Fruit fly (Drosophila melanogaster) whole organism, adult: ENCODE measurements around the gene Unc-115b.

Source experiments
- CG11617 ChIP-seq: fragments of 200-800 bp; sonication (Bioruptor generic); optimal IDR thresholded peaks from 2 replicates; lab custom pipeline; 2017; ENCODE audit warnings: mild to moderate bottlenecking, missing biosample characterization, missing genetic modification reagents, missing genetic modification characterization
- CG12768 ChIP-seq: fragments of 200-800 bp; sonication (Bioruptor generic); optimal IDR thresholded peaks from 2 replicates; lab custom pipeline; 2017; ENCODE audit warnings: missing biosample characterization, missing genetic modification characterization, mild to moderate bottlenecking, moderate library complexity, missing genetic modification reagents
- CG14711 ChIP-seq: fragments of 200-800 bp; sonication (Bioruptor generic); optimal IDR thresholded peaks from 2 replicates; lab custom pipeline; 2018; ENCODE audit warnings: missing biosample characterization, mild to moderate bottlenecking, missing genetic modification characterization, moderate library complexity
- CG1620 ChIP-seq: fragments of 200-800 bp; sonication (Bioruptor generic); optimal IDR thresholded peaks from 2 replicates; lab custom pipeline; 2016; ENCODE audit warnings: missing biosample characterization, missing genetic modification characterization
- CG33017 ChIP-seq: fragments of 200-800 bp; sonication (Bioruptor generic); optimal IDR thresholded peaks from 2 replicates; lab custom pipeline; 2018; ENCODE audit warnings: missing biosample characterization, mild to moderate bottlenecking, missing genetic modification characterization, moderate library complexity
- CG5204 ChIP-seq: fragments of 200-800 bp; sonication (Bioruptor generic); optimal IDR thresholded peaks from 2 replicates; lab custom pipeline; 2016; ENCODE audit warnings: missing biosample characterization, missing genetic modification characterization
- CG7045 ChIP-seq: fragments of 200-800 bp; sonication (Bioruptor generic); optimal IDR thresholded peaks from 2 replicates; lab custom pipeline; 2017; ENCODE audit warnings: missing biosample characterization, mild to moderate bottlenecking, missing genetic modification characterization
- CG7101 ChIP-seq: fragments of 200-800 bp; sonication (Bioruptor generic); optimal IDR thresholded peaks from 2 replicates; lab custom pipeline; 2018; ENCODE audit warnings: missing biosample characterization, mild to moderate bottlenecking, missing genetic modification characterization, moderate library complexity
- Clk ChIP-seq: fragments of 200-800 bp; sonication (Bioruptor generic); optimal IDR thresholded peaks from 2 replicates; lab custom pipeline; 2017; ENCODE audit warnings: missing biosample characterization, missing genetic modification characterization
- Crg-1 ChIP-seq: fragments of 200-800 bp; sonication (Bioruptor generic); optimal IDR thresholded peaks from 2 replicates; lab custom pipeline; 2016; ENCODE audit warnings: missing biosample characterization, missing genetic modification characterization
- Hr96 ChIP-seq: fragments of 200-800 bp; sonication (Bioruptor generic); optimal IDR thresholded peaks from 2 replicates; lab custom pipeline; 2016; ENCODE audit warnings: missing biosample characterization, missing genetic modification characterization
- Mnt ChIP-seq: fragments of 200-800 bp; sonication (Bioruptor generic); optimal IDR thresholded peaks from 2 replicates; lab custom pipeline; 2016; ENCODE audit warnings: missing biosample characterization, mild to moderate bottlenecking, missing genetic modification characterization
- bab1 ChIP-seq: fragments of 200-800 bp; sonication (Bioruptor generic); optimal IDR thresholded peaks from 3 replicates; lab custom pipeline; 2019; ENCODE audit warnings: missing biosample characterization, mild to moderate bottlenecking, missing genetic modification characterization, moderate library complexity
- cic ChIP-seq: fragments of 200-800 bp; sonication (Bioruptor generic); optimal IDR thresholded peaks from 2 replicates; lab custom pipeline; 2017; ENCODE audit warnings: missing biosample characterization, mild to moderate bottlenecking, missing genetic modification characterization, moderate library complexity
- cnc ChIP-seq, 2 experiments: fragments of >200 bp; optimal IDR thresholded peaks; 2 replicates each; lab custom pipeline; 2017
- kay ChIP-seq: fragments of 200-800 bp; sonication (Bioruptor generic); peaks from one replicate; lab custom pipeline; 2016; ENCODE audit warnings: missing biosample characterization, missing genetic modification characterization, borderline replicate concordance
- ovo ChIP-seq: fragments of 200-800 bp; sonication (Bioruptor generic); optimal IDR thresholded peaks from 2 replicates; lab custom pipeline; 2016; ENCODE audit warnings: missing biosample characterization, missing genetic modification characterization
- pad ChIP-seq: fragments of 200-800 bp; sonication (Bioruptor generic); optimal IDR thresholded peaks from 3 replicates; lab custom pipeline; 2017; ENCODE audit warnings: missing biosample characterization, missing genetic modification characterization, mild to moderate bottlenecking, moderate library complexity, missing genetic modification reagents
- tj ChIP-seq: fragments of 200-800 bp; sonication (Bioruptor generic); optimal IDR thresholded peaks from 3 replicates; lab custom pipeline; 2017; ENCODE audit warnings: missing biosample characterization, mild to moderate bottlenecking, missing genetic modification characterization, moderate library complexity
- toe ChIP-seq: fragments of 200-800 bp; sonication (Bioruptor generic); optimal IDR thresholded peaks from 2 replicates; lab custom pipeline; 2016; ENCODE audit warnings: missing biosample characterization, missing genetic modification characterization

Unc-115b gene

DNA sequence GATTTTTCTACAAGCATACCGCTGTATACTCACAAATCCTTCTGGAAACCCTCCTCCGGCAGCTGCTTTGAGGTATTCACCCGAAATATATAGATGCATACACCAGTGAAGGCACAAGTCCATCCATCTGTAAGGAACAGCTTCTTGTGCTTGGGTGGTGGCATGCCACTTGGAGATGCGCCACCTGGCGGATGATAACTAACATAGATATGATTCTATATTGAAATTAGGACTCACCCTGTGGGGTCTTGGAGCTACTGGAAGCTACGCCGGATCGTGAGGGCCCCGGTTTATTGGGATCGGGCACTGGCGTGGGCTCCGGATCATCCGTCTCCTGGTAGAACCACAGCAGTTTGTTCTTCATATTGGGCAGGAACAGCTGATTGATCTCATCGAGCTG lies 19.4 kb downstream of the Unc-115b start:
- no peak for TF ChIP-seq cic (GFP tag; lab: Kevin White, UChicago)
- no peak for TF ChIP-seq ovo
- TF ChIP-seq cnc (optimal IDR thresholded peaks at IDR 0.05; lab: Kevin White, UChicago) = no peak
- TF ChIP-seq CG1620 = no peak
- no peak for TF ChIP-seq Crg-1 (GFP tag; lab: Kevin White, UChicago)
- TF ChIP-seq Mnt (GFP tag; lab: Kevin White, UChicago) = no peak

DNA sequence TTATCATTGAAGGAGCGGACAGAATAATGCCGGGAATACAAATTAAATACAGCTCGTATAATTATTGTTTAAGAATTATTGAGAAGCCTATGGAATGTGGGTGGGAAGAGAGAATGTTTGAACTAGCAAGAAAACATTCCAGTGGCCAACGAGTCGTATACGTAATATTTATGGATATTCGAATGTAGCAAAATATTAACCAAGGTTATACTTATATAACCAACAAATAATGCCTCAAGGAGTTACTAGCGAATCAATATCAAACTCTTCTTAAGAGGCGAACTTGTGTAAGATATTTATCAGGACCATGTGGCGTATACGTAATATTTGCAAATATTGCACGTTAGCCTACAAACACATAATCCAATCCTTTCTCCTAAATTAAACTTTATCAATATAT lies 27.2 kb downstream of the Unc-115b start:
- no peak for TF ChIP-seq kay
- TF ChIP-seq cic (GFP tag; lab: Kevin White, UChicago) = no peak
- no peak for TF ChIP-seq CG5204 (GFP tag; lab: Kevin White, UChicago)
- no peak for TF ChIP-seq CG12768 (GFP tag; lab: Kevin White, UChicago)
- no peak for TF ChIP-seq CG1620
- no peak for TF ChIP-seq ovo
- TF ChIP-seq CG14711 (tag; lab: Kevin White, UChicago) = no peak
- no peak for TF ChIP-seq toe (GFP tag; lab: Kevin White, UChicago)
- TF ChIP-seq bab1 (GFP tag; lab: Kevin White, UChicago) = no peak
- no peak for TF ChIP-seq cnc (optimal IDR thresholded peaks at IDR 0.05; lab: Kevin White, UChicago)

DNA sequence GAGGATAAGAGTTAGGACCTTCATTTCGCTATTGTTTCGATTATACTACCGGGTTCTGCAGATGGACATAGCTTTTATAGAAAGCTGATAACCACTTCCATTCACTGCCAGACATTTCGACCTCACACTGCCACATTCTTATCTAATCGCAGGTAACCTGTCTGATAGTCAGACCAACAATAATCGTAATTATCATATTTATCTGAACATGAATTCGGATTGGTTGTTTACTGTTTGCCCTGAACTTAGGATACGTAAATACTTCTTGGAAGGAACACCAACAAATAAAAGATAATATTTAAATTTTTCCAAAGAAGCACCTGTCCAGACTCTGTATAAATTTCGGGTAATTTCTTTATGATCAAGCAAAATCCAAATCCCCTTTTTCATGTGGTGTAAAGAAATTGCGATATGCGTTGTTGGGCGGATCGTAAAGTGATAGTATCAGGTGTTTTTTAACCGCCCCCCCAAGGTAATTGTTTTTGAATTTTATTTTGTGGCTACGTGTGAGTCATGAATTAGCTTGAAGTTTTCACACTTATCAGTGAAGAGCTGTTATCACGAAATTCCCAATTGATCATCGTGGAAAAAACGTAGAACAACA lies 46.4 kb downstream of the Unc-115b start, which contains the start of gene Fst:
Gene Fst (minus strand): TSS at position 51 of the 604 bp plus-strand sequence.
- no peak for TF ChIP-seq bab1 (GFP tag; lab: Kevin White, UChicago)
- peak; percentile 4 for TF ChIP-seq cic (GFP tag; lab: Kevin White, UChicago)
- TF ChIP-seq CG33017 (tag; lab: Kevin White, UChicago) = no peak
- TF ChIP-seq Mnt (GFP tag; lab: Kevin White, UChicago) = no peak
- peak; percentile 85 for TF ChIP-seq kay

DNA sequence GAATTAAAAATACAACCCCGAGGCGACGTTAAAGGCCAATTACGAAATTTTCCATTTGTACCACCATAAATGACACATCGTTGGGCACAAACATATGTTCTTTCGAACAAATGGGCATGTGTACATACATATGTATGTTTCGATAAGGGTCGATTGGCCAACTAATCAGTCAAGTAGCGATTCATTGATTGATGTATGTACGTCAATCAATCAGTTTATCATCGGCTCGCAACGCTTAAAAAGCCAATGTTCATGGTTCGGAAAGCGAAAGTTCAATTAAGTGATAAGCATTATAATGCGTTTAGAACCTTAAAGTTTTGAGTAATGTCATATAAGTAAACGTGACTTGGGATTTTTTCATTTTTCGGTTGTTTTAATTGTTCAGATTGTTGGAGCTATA lies 48.0 kb downstream of the Unc-115b start:
- TF ChIP-seq Clk (no peak), CG14711 (tag; lab: Kevin White, UChicago) (no peak), kay (no peak), Mnt (GFP tag; lab: Kevin White, UChicago) (no peak), cnc (optimal IDR thresholded peaks at IDR 0.05; lab: Kevin White, UChicago) (no peak), CG12768 (GFP tag; lab: Kevin White, UChicago) (no peak), ovo (no peak), CG11617 (GFP tag; lab: Kevin White, UChicago) (no peak), CG33017 (tag; lab: Kevin White, UChicago) (no peak), pad (GFP tag; lab: Kevin White, UChicago) (no peak), bab1 (GFP tag; lab: Kevin White, UChicago) (no peak)

DNA sequence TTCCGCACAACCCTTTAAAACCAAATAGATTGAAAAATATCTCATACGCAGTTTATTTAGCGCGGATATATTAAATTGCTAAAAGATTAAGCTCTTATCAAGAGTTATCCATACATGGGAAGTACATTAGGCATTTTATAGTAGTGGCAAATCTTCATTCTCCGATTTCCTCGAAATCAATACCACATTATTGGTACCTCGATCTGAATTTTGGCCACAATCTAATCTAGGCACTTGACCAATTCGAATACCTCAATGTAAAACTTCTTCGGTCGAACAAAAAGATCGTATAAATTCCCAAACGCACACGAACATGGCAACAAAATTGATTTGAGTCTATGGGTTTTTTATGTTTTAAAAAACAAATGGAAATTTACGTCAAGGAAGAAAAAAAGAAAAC lies 48.6 kb downstream of the Unc-115b start:
- TF ChIP-seq Mnt (GFP tag; lab: Kevin White, UChicago) (no peak), CG7101 (tag; lab: Kevin White, UChicago) (no peak), CG7045 (GFP tag; lab: Kevin White, UChicago) (no peak), tj (GFP tag; lab: Kevin White, UChicago) (no peak), toe (GFP tag; lab: Kevin White, UChicago) (no peak), Crg-1 (GFP tag; lab: Kevin White, UChicago) (no peak), cic (GFP tag; lab: Kevin White, UChicago) (no peak), cnc (optimal IDR thresholded peaks at IDR 0.05; lab: Kevin White, UChicago) (no peak), ovo (no peak), CG1620 (no peak), CG5204 (GFP tag; lab: Kevin White, UChicago) (no peak), CG14711 (tag; lab: Kevin White, UChicago) (no peak), CG33017 (tag; lab: Kevin White, UChicago) (no peak), CG12768 (GFP tag; lab: Kevin White, UChicago) (no peak), pad (GFP tag; lab: Kevin White, UChicago) (no peak)

DNA sequence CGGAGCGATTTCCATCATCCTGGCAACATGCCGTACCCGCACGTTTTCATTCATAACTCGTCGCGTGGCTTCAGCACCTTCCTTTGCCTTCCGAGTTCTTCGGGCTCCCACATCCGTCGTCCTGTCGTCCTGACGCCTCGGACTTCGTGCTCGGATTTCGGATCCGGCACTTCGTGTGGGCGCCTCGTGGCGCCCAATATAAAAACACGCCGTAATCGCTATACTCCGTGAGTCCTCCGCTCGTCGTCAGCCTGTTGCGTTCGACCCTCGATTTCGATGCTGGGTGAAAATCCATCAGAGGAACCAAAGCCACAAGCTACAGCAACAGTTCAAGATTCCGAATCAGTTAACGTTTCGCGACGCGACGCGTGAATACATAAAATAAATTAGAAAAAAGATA lies 52.3 kb downstream of the Unc-115b start:
- TF ChIP-seq CG33017 (tag; lab: Kevin White, UChicago) (no peak), kay (no peak), Mnt (GFP tag; lab: Kevin White, UChicago) (no peak), Hr96 (GFP tag; lab: Kevin White, UChicago) (no peak), CG11617 (GFP tag; lab: Kevin White, UChicago) (no peak), CG7101 (tag; lab: Kevin White, UChicago) (no peak), Clk (no peak), CG12768 (GFP tag; lab: Kevin White, UChicago) (no peak), pad (GFP tag; lab: Kevin White, UChicago) (no peak), bab1 (GFP tag; lab: Kevin White, UChicago) (no peak), CG1620 (no peak), cic (GFP tag; lab: Kevin White, UChicago) (no peak), Crg-1 (GFP tag; lab: Kevin White, UChicago) (no peak), cnc (optimal IDR thresholded peaks at IDR 0.05; lab: Kevin White, UChicago) (no peak), CG7045 (GFP tag; lab: Kevin White, UChicago) (no peak), tj (GFP tag; lab: Kevin White, UChicago) (no peak), ovo (no peak), CG14711 (tag; lab: Kevin White, UChicago) (no peak), CG5204 (GFP tag; lab: Kevin White, UChicago) (no peak)
